Fruit fly (Drosophila melanogaster): ENCODE measurements around the gene Arpc3B.

Gene Arpc3B

DNA sequence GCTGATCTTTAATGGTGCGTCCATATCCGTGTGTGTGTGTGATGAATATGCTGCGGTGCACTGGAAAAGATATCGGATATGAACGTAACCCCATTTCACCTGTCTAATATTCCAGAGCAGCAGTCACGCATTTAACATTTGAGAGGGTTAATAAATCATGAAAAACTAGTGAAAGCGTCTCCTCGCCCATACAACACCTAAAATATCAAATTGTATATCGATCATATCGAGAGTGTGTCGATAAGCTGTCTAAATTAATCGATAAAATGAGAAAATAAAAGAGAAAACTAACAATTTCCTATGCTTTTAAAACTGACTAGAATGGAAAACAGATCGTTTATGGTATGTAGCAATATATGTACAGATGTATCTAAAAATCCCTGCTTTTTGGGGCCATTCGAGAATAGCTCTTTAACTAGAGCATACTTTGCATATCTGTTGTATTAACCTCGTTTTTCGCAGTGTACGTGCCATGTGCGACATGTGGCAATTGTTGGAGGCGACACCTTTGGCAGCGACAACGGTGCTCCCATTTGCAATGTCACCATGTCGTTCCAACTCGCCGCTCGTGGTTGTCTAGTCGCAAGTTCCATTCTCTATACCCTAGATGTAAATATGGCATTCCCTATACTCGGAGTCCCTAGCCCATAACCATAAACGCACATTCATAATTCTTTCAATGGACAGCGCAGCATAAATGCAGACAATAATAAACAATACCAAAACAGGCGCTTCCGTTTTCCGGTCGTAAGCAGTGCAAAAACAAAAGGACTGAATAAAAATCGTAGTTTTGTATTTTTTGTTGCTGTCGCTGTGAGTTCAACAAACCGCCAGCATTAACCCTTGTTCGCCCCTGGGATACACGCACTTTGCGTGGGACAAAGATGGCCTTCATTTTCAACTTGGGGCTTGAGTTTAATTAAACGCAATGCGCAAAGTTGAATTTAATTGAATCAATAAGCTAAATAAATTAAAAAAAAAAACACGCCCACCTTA, 6.6 kb upstream of the Arpc3B start:
- TF ChIP-seq CG8159 (tag; optimal IDR thresholded peaks at IDR 0.05) (peak; percentile 52), CG4496 (GFP tag; IDR thresholded peaks at IDR 0.05) (peak; percentile 39; the same call in 1 of the 3 replicates), gl (tag; optimal IDR thresholded peaks at IDR 0.05) (no peak), CG15710 (tag; optimal IDR thresholded peaks at IDR 0.05) (peak; percentile 32), CG17806 (tag; optimal IDR thresholded peaks at IDR 0.05) (peak; percentile 21), CG14655 (GFP tag; optimal IDR thresholded peaks at IDR 0.05) (peak; percentile 78), CG8301 (tag; optimal IDR thresholded peaks at IDR 0.05) (peak; percentile 46), CG9948 (tag; optimal IDR thresholded peaks at IDR 0.05) (peak; percentile 33), EcR (GFP tag; optimal IDR thresholded peaks at IDR 0.05) (peak; percentile 93), Ets98B (GFP tag; IDR thresholded peaks at IDR 0.05) (no peak), CG34367 (tag; optimal IDR thresholded peaks at IDR 0.05) (peak; percentile 10)

DNA sequence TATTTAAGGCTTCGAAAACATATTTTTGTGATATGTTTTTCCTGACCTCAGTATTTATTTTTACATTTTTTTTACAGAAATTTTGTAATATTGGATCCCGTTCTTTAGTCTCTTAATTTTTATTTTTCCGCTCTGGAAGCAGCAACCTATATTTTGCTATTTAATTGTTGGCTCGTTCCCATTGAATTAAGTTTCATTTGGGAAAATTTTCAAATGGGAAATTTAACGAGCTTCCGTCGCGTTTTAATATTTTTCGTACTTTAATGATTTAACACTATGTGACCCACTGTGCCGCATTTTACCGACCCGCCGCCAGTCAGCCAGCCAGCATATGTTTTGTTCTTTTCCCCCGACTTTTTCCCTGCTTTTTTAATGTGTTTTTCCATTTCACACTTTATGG, 5.6 kb upstream of the Arpc3B start:
- TF ChIP-seq CG8301 (tag; optimal IDR thresholded peaks at IDR 0.05) (peak; percentile 34), CG8159 (tag; optimal IDR thresholded peaks at IDR 0.05) (no peak), Pif1B (GFP tag; optimal IDR thresholded peaks at IDR 0.05) (peak; percentile 31), CG9948 (tag; optimal IDR thresholded peaks at IDR 0.05) (peak; percentile 16), rn (GFP tag; IDR thresholded peaks at IDR 0.05) (no peak), CG13204 (GFP tag; optimal IDR thresholded peaks at IDR 0.05) (no peak), CG4496 (GFP tag; IDR thresholded peaks at IDR 0.05) (peak; percentile 59; the same call in 2 of the 3 replicates), Ets98B (GFP tag; IDR thresholded peaks at IDR 0.05) (no peak), Pif1A (GFP tag; optimal IDR thresholded peaks at IDR 0.05) (peak; percentile 13), CG32121 (GFP tag; IDR thresholded peaks at IDR 0.05) (peak; percentile 9; the same call in 1 of the 2 replicates), CG10348 (GFP tag; IDR thresholded peaks at IDR 0.05) (no peak), CG14655 (GFP tag; optimal IDR thresholded peaks at IDR 0.05) (peak; percentile 63)

DNA sequence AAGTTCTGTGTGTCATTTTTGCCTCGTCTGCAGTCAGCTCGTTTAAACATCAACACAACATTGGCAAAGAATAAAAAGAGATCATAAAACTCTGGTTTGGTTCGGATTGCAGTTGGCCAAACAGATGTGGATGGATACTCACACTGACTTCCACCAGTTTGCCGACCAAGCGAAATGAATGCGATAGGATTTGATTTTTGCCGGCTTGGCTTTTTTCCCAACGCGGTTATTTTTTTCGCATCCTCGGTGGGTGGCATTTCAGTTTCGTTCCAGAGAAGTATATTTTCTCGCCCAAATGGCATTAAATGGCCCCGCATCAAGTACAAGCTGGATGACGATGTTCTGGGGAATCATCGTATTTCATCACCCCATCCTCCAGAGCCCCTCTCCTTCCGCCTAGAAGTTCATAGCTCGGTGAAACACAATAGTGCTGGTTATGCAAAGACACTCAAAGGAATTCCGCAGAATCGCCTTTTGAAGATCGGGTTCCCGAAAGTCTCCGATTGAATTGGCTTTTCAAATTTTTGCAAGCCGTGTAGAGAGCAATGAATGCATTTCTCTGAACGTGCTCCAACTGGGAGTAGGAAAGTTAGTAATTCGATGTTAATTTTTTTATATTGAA, 5.0 kb upstream of the Arpc3B start:
- TF ChIP-seq fd96Ca (GFP tag; IDR thresholded peaks at IDR 0.05): no peak
- TF ChIP-seq Snoo (tag; optimal IDR thresholded peaks at IDR 0.05): no peak
- no peak for TF ChIP-seq CG8159 (tag; optimal IDR thresholded peaks at IDR 0.05)
- no peak for TF ChIP-seq CG17806 (tag; optimal IDR thresholded peaks at IDR 0.05)
- no peak for TF ChIP-seq CG12605 (GFP tag; IDR thresholded peaks at IDR 0.05)
- TF ChIP-seq EcR (GFP tag; optimal IDR thresholded peaks at IDR 0.05): no peak
- TF ChIP-seq Ets98B (GFP tag; IDR thresholded peaks at IDR 0.05): no peak
- TF ChIP-seq CG4496 (GFP tag; IDR thresholded peaks at IDR 0.05): no peak
- TF ChIP-seq Pif1B (GFP tag; optimal IDR thresholded peaks at IDR 0.05): no peak
- TF ChIP-seq rn (GFP tag; IDR thresholded peaks at IDR 0.05): no peak
- no peak for TF ChIP-seq CG9948 (tag; optimal IDR thresholded peaks at IDR 0.05)

- TF ChIP-seq CG15710 (tag; optimal IDR thresholded peaks at IDR 0.05) (no peak), fd96Ca (GFP tag; IDR thresholded peaks at IDR 0.05) (0 out of 3 replicates have a peak, but pooled peaks have one; percentile 19), rn (GFP tag; IDR thresholded peaks at IDR 0.05) (no peak), gl (tag; optimal IDR thresholded peaks at IDR 0.05) (no peak)
Observed at dm6 chrX:17109673-17110072, 4.0 kb upstream of the Arpc3B start.

- no peak for TF ChIP-seq EcR (GFP tag; optimal IDR thresholded peaks at IDR 0.05)
- TF ChIP-seq rn (GFP tag; IDR thresholded peaks at IDR 0.05): no peak
- TF ChIP-seq Pif1B (GFP tag; optimal IDR thresholded peaks at IDR 0.05): peak; percentile 19
- TF ChIP-seq CG9948 (tag; optimal IDR thresholded peaks at IDR 0.05): no peak
- TF ChIP-seq CG4496 (GFP tag; IDR thresholded peaks at IDR 0.05): no peak
- no peak for TF ChIP-seq CG13204 (GFP tag; optimal IDR thresholded peaks at IDR 0.05)
- no peak for TF ChIP-seq CG8301 (tag; optimal IDR thresholded peaks at IDR 0.05)
- peak; percentile 3 for TF ChIP-seq CG8159 (tag; optimal IDR thresholded peaks at IDR 0.05)
- TF ChIP-seq fd96Ca (GFP tag; IDR thresholded peaks at IDR 0.05): no peak
- TF ChIP-seq CG32121 (GFP tag; IDR thresholded peaks at IDR 0.05): no peak
Observed at dm6 chrX:17108000-17108399, 2.3 kb upstream of the Arpc3B start.

dm6 chrX:17107401-17107916, 1.8 kb upstream of the Arpc3B start, which contains the start of gene CG5004:
Gene CG5004, plus strand, starts transcription at chrX:17107582.
- TF ChIP-seq CG17806 (tag; optimal IDR thresholded peaks at IDR 0.05) (no peak), Ets98B (GFP tag; IDR thresholded peaks at IDR 0.05) (peak; percentile 26; the same call in 1 of the 2 replicates), rn (GFP tag; IDR thresholded peaks at IDR 0.05) (no peak), CG34367 (tag; optimal IDR thresholded peaks at IDR 0.05) (no peak), CG4496 (GFP tag; IDR thresholded peaks at IDR 0.05) (no peak), Pif1B (GFP tag; optimal IDR thresholded peaks at IDR 0.05) (no peak), gl (tag; optimal IDR thresholded peaks at IDR 0.05) (peak; percentile 11), D1 (tag; optimal IDR thresholded peaks at IDR 0.05) (no peak), CG15710 (tag; optimal IDR thresholded peaks at IDR 0.05) (peak; percentile 10), Pif1A (GFP tag; optimal IDR thresholded peaks at IDR 0.05) (no peak), EcR (GFP tag; optimal IDR thresholded peaks at IDR 0.05) (peak; percentile 62), CG14655 (GFP tag; optimal IDR thresholded peaks at IDR 0.05) (no peak), CG13204 (GFP tag; optimal IDR thresholded peaks at IDR 0.05) (peak; percentile 29)

All from whole organism, pupa.